Worm (Caenorhabditis elegans) whole organism, mixed stage, embryonic: ENCODE results near the gene T25B6.3.

Source experiments
- mls-2 ChIP-seq: sonication (generic microtip); optimal IDR thresholded peaks from 2 replicates; lab custom pipeline; 2016; ENCODE audit warnings: mild to moderate bottlenecking, missing genetic modification characterization, moderate library complexity, missing compliant biosample characterization
- nhr-12 ChIP-seq: fragments of 150-350 bp; optimal IDR thresholded peaks from 2 replicates; lab custom pipeline; 2014; ENCODE audit warnings: missing biosample characterization, missing genetic modification characterization
- pha-4 ChIP-seq: fragments of 150-350 bp; optimal IDR thresholded peaks from 2 replicates; lab custom pipeline; 2018; ENCODE audit warnings: missing biosample characterization, missing genetic modification reagents, missing genetic modification characterization
- unc-62 ChIP-seq: fragments of 150-350 bp; optimal IDR thresholded peaks from 2 replicates; lab custom pipeline; 2014; ENCODE audit warnings: missing biosample characterization, missing genetic modification reagents, missing genetic modification characterization

- TF ChIP-seq unc-62 (GFP tag; lab: Kevin White, UChicago) (no peak), nhr-12 (tag; lab: Kevin White, UChicago) (no peak), mls-2 (tag; lab: Kevin White, UChicago) (no peak), pha-4 (tag; lab: Kevin White, UChicago) (no peak)
Observed at ce11 chrX:9048657-9049056, 21.3 kb downstream of the T25B6.3 start, which contains the start of gene F47E1.20.
